Worm (Caenorhabditis elegans) whole organism, L4 larva: ENCODE measurements around the gene noa-1.

Source experiments
- F49E8.2 ChIP-seq: sonication (generic microtip); optimal IDR thresholded peaks from 2 replicates; lab custom pipeline; 2016; ENCODE audit warnings: missing compliant biosample characterization, mild to moderate bottlenecking, missing genetic modification characterization, borderline replicate concordance
- R02D3.7 ChIP-seq: fragments of 150-350 bp; sonication (generic microtip); optimal IDR thresholded peaks from 3 replicates; lab custom pipeline; 2014; ENCODE audit warnings: missing biosample characterization, missing genetic modification characterization
- Y48G9A.11 ChIP-seq: fragments of 200-800 bp; sonication (Bioruptor generic); IDR thresholded peaks from 2 replicates; pipeline ENCODE4 v1.3.6; 2022; ENCODE audit warnings: missing genetic modification reagents, missing genetic modification characterization, missing compliant biosample characterization
- Y5F2A.4 ChIP-seq: fragments of 200-800 bp; sonication (Bioruptor generic); optimal IDR thresholded peaks from 2 replicates; lab custom pipeline; 2018; ENCODE audit warnings: mild to moderate bottlenecking, missing genetic modification characterization, missing compliant biosample characterization
- aha-1 ChIP-seq: fragments of 150-350 bp; peaks from one replicate; lab custom pipeline; 2014; ENCODE audit warnings: missing biosample characterization, missing genetic modification characterization
- ama-1 ChIP-seq: fragments of 150-350 bp; optimal IDR thresholded peaks from 2 replicates; lab custom pipeline; 2014; ENCODE audit warnings: inconsistent platforms, mixed read lengths
- arid-1 ChIP-seq: fragments of 200-800 bp; sonication (Bioruptor generic); conservative IDR thresholded peaks from 2 replicates; pipeline ENCODE4 v1.3.6; 2022; ENCODE audit warnings: missing genetic modification reagents, missing genetic modification characterization, missing compliant biosample characterization
- ceh-20 ChIP-seq: fragments of 200-800 bp; sonication (Bioruptor generic); IDR thresholded peaks from 2 replicates; pipeline ENCODE4 v1.3.6; 2022; ENCODE audit warnings: missing genetic modification reagents, missing genetic modification characterization, missing compliant biosample characterization
- ceh-44 ChIP-seq: fragments of 200-800 bp; sonication (Bioruptor generic); IDR thresholded peaks from 2 replicates; pipeline ENCODE4 v1.3.6; 2022; ENCODE audit warnings: missing genetic modification reagents, missing genetic modification characterization, missing compliant biosample characterization
- cey-2 ChIP-seq: sonication (generic microtip); optimal IDR thresholded peaks from 3 replicates; lab custom pipeline; 2017; ENCODE audit warnings: missing genetic modification characterization, mild to moderate bottlenecking, missing compliant biosample characterization, antibody characterized with exemption, borderline replicate concordance; ENCODE audit not compliant: insufficient read depth
- daf-8 ChIP-seq: fragments of 200-800 bp; sonication (Bioruptor generic); IDR thresholded peaks from 2 replicates; pipeline ENCODE4 v1.3.6; 2022; ENCODE audit warnings: missing genetic modification characterization, missing compliant biosample characterization
- duxl-1 ChIP-seq: sonication (generic microtip); optimal IDR thresholded peaks from 2 replicates; lab custom pipeline; 2016; ENCODE audit warnings: mild to moderate bottlenecking, missing genetic modification characterization, moderate library complexity, missing compliant biosample characterization; ENCODE audit not compliant: poor library complexity
- egl-27 ChIP-seq: sonication (generic microtip); optimal IDR thresholded peaks from 3 replicates; lab custom pipeline; 2017; ENCODE audit warnings: missing biosample characterization, missing genetic modification reagents, missing genetic modification characterization
- egl-43 ChIP-seq: fragments of 200-800 bp; sonication (Bioruptor generic); IDR thresholded peaks from 2 replicates; pipeline ENCODE4 v1.3.6; 2022; ENCODE audit warnings: missing genetic modification reagents, missing genetic modification characterization, missing compliant biosample characterization
- fkh-10 ChIP-seq: fragments of 150-350 bp; optimal IDR thresholded peaks from 2 replicates; lab custom pipeline; 2014; ENCODE audit warnings: missing biosample characterization, missing genetic modification reagents, missing genetic modification characterization
- gei-8 ChIP-seq: fragments of 200-800 bp; sonication (Bioruptor generic); optimal IDR thresholded peaks from 2 replicates; lab custom pipeline; 2018; ENCODE audit warnings: mild to moderate bottlenecking, missing genetic modification characterization, missing compliant biosample characterization
- hmg-1.1 ChIP-seq: fragments of 200-800 bp; sonication (Bioruptor generic); IDR thresholded peaks from 2 replicates; pipeline ENCODE4 v1.3.6; 2022; ENCODE audit warnings: missing genetic modification reagents, missing genetic modification characterization, missing compliant biosample characterization
- lim-7 ChIP-seq: fragments of 200-800 bp; sonication (Bioruptor generic); IDR thresholded peaks from 2 replicates; pipeline ENCODE4 v1.3.6; 2022; ENCODE audit warnings: missing genetic modification characterization, missing compliant biosample characterization
- lin-29 ChIP-seq: fragments of 200-800 bp; sonication (Bioruptor generic); IDR thresholded peaks from 2 replicates; pipeline ENCODE4 v1.3.6; 2022; ENCODE audit warnings: missing genetic modification reagents, missing genetic modification characterization, missing compliant biosample characterization
- lin-38 ChIP-seq: fragments of 200-800 bp; sonication (Bioruptor generic); IDR thresholded peaks from 2 replicates; pipeline ENCODE4 v1.3.6; 2022; ENCODE audit warnings: missing genetic modification reagents, missing genetic modification characterization, missing compliant biosample characterization
- lsy-2 ChIP-seq, 2 experiments: fragments of 150-350 bp in 1 of 2; sonication (generic microtip) in 1 of 2; optimal IDR thresholded peaks; 2 replicates each; lab custom pipeline; 2014 to 2017; ENCODE audit warnings: missing biosample characterization in 2 of 2, missing genetic modification characterization in 2 of 2
- mdl-1 ChIP-seq, 2 experiments: fragments of 150-350 bp in 1 of 2; sonication (generic microtip) in 1 of 2; optimal IDR thresholded peaks; 2 replicates each; lab custom pipeline; 2014 to 2017; ENCODE audit warnings: missing biosample characterization in 2 of 2, missing genetic modification characterization in 2 of 2
- mdt-29 ChIP-seq: fragments of 200-800 bp; sonication (Bioruptor generic); IDR thresholded peaks from 2 replicates; pipeline ENCODE4 v1.3.6; 2022; ENCODE audit warnings: missing genetic modification reagents, missing genetic modification characterization, missing compliant biosample characterization
- nhr-237 ChIP-seq: sonication (generic microtip); optimal IDR thresholded peaks from 2 replicates; lab custom pipeline; 2017; ENCODE audit warnings: missing biosample characterization, missing genetic modification characterization
- nhr-25 ChIP-seq: sonication (generic microtip); optimal IDR thresholded peaks from 2 replicates; lab custom pipeline; 2017; ENCODE audit warnings: missing genetic modification characterization, mild to moderate bottlenecking, missing compliant biosample characterization, antibody characterized with exemption, moderate library complexity, borderline replicate concordance; ENCODE audit not compliant: insufficient read depth
- nhr-42 ChIP-seq: fragments of 200-800 bp; sonication (Bioruptor generic); IDR thresholded peaks from 2 replicates; pipeline ENCODE4 v1.3.6; 2022; ENCODE audit warnings: missing genetic modification characterization, missing compliant biosample characterization
- nhr-76 ChIP-seq: fragments of 150-350 bp; optimal IDR thresholded peaks from 2 replicates; lab custom pipeline; 2014; ENCODE audit warnings: missing biosample characterization, missing genetic modification characterization
- nhr-77 ChIP-seq: fragments of 150-350 bp; optimal IDR thresholded peaks from 2 replicates; lab custom pipeline; 2014; ENCODE audit warnings: missing biosample characterization, missing genetic modification characterization
- pha-4 ChIP-seq, 2 experiments: fragments of 150-350 bp in 1 of 2; fragments of 200-800 bp in 1 of 2; sonication (Bioruptor generic) in 1 of 2; IDR thresholded peaks in 1 of 2; optimal IDR thresholded peaks in 1 of 2; 2 replicates each; pipeline versions ENCODE4 v1.3.6 to Lab custom; 2014 to 2022; ENCODE audit warnings: missing genetic modification characterization in 2 of 2, missing genetic modification reagents in 2 of 2, missing biosample characterization in 1 of 2, missing compliant biosample characterization in 1 of 2
- set-16 ChIP-seq: fragments of 200-800 bp; sonication (Bioruptor generic); IDR thresholded peaks from 2 replicates; pipeline ENCODE4 v1.3.6; 2022; ENCODE audit warnings: missing genetic modification reagents, missing genetic modification characterization, missing compliant biosample characterization
- snpc-1.2 ChIP-seq: fragments of 200-800 bp; sonication (Bioruptor generic); IDR thresholded peaks from 2 replicates; pipeline ENCODE4 v1.3.6; 2022; ENCODE audit warnings: missing genetic modification reagents, missing genetic modification characterization, missing compliant biosample characterization
- snpc-4 ChIP-seq: fragments of 150-350 bp; optimal IDR thresholded peaks from 2 replicates; lab custom pipeline; 2014; ENCODE audit warnings: missing biosample characterization, missing genetic modification characterization
- spr-1 ChIP-seq: sonication (generic microtip); optimal IDR thresholded peaks from 2 replicates; lab custom pipeline; 2016; ENCODE audit warnings: mild to moderate bottlenecking, missing genetic modification characterization, missing compliant biosample characterization
- unc-130 ChIP-seq: sonication (generic microtip); optimal IDR thresholded peaks from 2 replicates; lab custom pipeline; 2016; ENCODE audit warnings: missing genetic modification reagents, missing genetic modification characterization, missing compliant biosample characterization
- unc-62 ChIP-seq, 3 experiments: fragments of 150-350 bp in 1 of 3; sonication (generic microtip); optimal IDR thresholded peaks in 2 of 3; peaks in 1 of 3; 1 replicate in 1 of 3; 2 replicates in 2 of 3; lab custom pipeline; 2014 to 2017; ENCODE audit warnings: missing biosample characterization in 3 of 3, missing genetic modification characterization in 3 of 3, missing genetic modification reagents in 3 of 3, missing genotype in 1 of 3
- vab-7 ChIP-seq: fragments of 200-800 bp; sonication (Bioruptor generic); IDR thresholded peaks from 2 replicates; pipeline ENCODE4 v1.3.6; 2022; ENCODE audit warnings: missing genetic modification reagents, missing genetic modification characterization, missing compliant biosample characterization
- zfp-3 ChIP-seq: fragments of 200-800 bp; sonication (Bioruptor generic); conservative IDR thresholded peaks from 2 replicates; pipeline ENCODE4 v1.3.6; 2022; ENCODE audit warnings: missing genetic modification reagents, missing genetic modification characterization, missing compliant biosample characterization
- zip-11 ChIP-seq: fragments of 200-800 bp; sonication (Bioruptor generic); IDR thresholded peaks from 2 replicates; pipeline ENCODE4 v1.3.6; 2022; ENCODE audit warnings: missing genetic modification characterization, missing compliant biosample characterization
- ztf-11 ChIP-seq: fragments of 150-350 bp; optimal IDR thresholded peaks from 2 replicates; lab custom pipeline; 2014; ENCODE audit warnings: missing biosample characterization, missing genetic modification characterization
- ztf-7 ChIP-seq: fragments of 150-350 bp; optimal IDR thresholded peaks from 2 replicates; lab custom pipeline; 2014; ENCODE audit warnings: missing biosample characterization, missing genetic modification characterization

Gene noa-1

ce11 chrII:13531118-13531517 lies 9.7 kb downstream of the noa-1 start, which contains the start of gene snx-14:
Gene snx-14 (minus strand): TSS chrII:13531218.
- TF ChIP-seq duxl-1 (tag; lab: Kevin White, UChicago), result no peak
- no peak for TF ChIP-seq egl-43 (GFP tag; lab: Robert Waterston, UW)
- no peak for TF ChIP-seq ztf-11
- TF ChIP-seq nhr-237 (tag; lab: Kevin White, UChicago), result no peak

ce11 chrII:13530657-13531056 lies 10.2 kb downstream of the noa-1 start:
- TF ChIP-seq snpc-1.2 (GFP tag; lab: Robert Waterston, UW) (no peak), set-16 (GFP tag; lab: Robert Waterston, UW) (peak; percentile 30; the same call in 1 of the 2 replicates), nhr-42 (peak; percentile 61; the same call in 1 of the 2 replicates), unc-62 (GFP tag; optimal IDR thresholded peaks at IDR 0.05 in 1 of 2; lab: Kevin White, UChicago) (peak in 1 of 2 experiments; percentile 79), unc-62 (tag; optimal IDR thresholded peaks at IDR 0.05; lab: Kevin White, UChicago) (no peak)

ce11 chrII:13529131-13529530 lies 11.7 kb downstream of the noa-1 start:
- TF ChIP-seq egl-27 (no peak), cey-2 (tag; lab: Kevin White, UChicago) (no peak), zip-11 (GFP tag; lab: Robert Waterston, UW) (no peak), aha-1 (tag; lab: Kevin White, UChicago) (no peak), pha-4 (GFP tag; IDR thresholded peaks at IDR 0.05; lab: Robert Waterston, UW) (no peak), pha-4 (tag; optimal IDR thresholded peaks at IDR 0.05; lab: Kevin White, UChicago) (no peak), unc-130 (GFP tag; lab: Kevin White, UChicago) (no peak), set-16 (GFP tag; lab: Robert Waterston, UW) (peak; percentile 84), Y5F2A.4 (GFP tag; lab: Kevin White, UChicago) (no peak)

ce11 chrII:13521977-13522404 lies 18.9 kb downstream of the noa-1 start:
- TF ChIP-seq nhr-25 (tag; lab: Kevin White, UChicago), result no peak
- peak; percentile 73; the same call in 1 of the 2 replicates for TF ChIP-seq mdt-29 (GFP tag; lab: Robert Waterston, UW)
- TF ChIP-seq vab-7 (GFP tag; lab: Robert Waterston, UW), result 0 out of 2 replicates have a peak, but pooled peaks have one; percentile 17
- TF ChIP-seq Y5F2A.4 (GFP tag; lab: Kevin White, UChicago), result no peak
- TF ChIP-seq ceh-20 (GFP tag; lab: Robert Waterston, UW), result no peak
- no peak for TF ChIP-seq ceh-44 (GFP tag; lab: Robert Waterston, UW)
- peak; percentile 56; the same call in 1 of the 2 replicates for TF ChIP-seq lim-7 (GFP tag; lab: Robert Waterston, UW)
- TF ChIP-seq nhr-77 (tag; lab: Kevin White, UChicago), result no peak
- TF ChIP-seq snpc-4 (tag; lab: Kevin White, UChicago), result peak; percentile 74
- peak; percentile 75 for TF ChIP-seq F49E8.2
- no peak for TF ChIP-seq lin-29 (GFP tag; lab: Robert Waterston, UW)
- no peak for TF ChIP-seq set-16 (GFP tag; lab: Robert Waterston, UW)
- TF ChIP-seq zfp-3 (GFP tag; lab: Robert Waterston, UW), result no peak
- TF ChIP-seq egl-43 (GFP tag; lab: Robert Waterston, UW), result 0 out of 2 replicates have a peak, but pooled peaks have one; percentile 5
- peak; percentile 58; the same call in 1 of the 2 replicates for TF ChIP-seq Y48G9A.11
- peak; percentile 13 for TF ChIP-seq aha-1 (tag; lab: Kevin White, UChicago)
- no peak for TF ChIP-seq ztf-7 (tag; lab: Kevin White, UChicago)
- no peak for TF ChIP-seq arid-1
- TF ChIP-seq ama-1 (lab: Kevin White, UChicago), result peak; percentile 90
- peak; percentile 32; the same call in 1 of the 2 replicates for TF ChIP-seq hmg-1.1 (GFP tag; lab: Robert Waterston, UW)
- TF ChIP-seq lsy-2 (tag; optimal IDR thresholded peaks at IDR 0.05; lab: Kevin White, UChicago), result no peak
- TF ChIP-seq unc-130 (GFP tag; lab: Kevin White, UChicago), result peak; percentile 78
- no peak for TF ChIP-seq fkh-10
- TF ChIP-seq spr-1 (tag; lab: Kevin White, UChicago), result peak; percentile 33
- no peak for TF ChIP-seq pha-4 (GFP tag; IDR thresholded peaks at IDR 0.05; lab: Robert Waterston, UW)
- no peak for TF ChIP-seq pha-4 (tag; optimal IDR thresholded peaks at IDR 0.05; lab: Kevin White, UChicago)
- no peak for TF ChIP-seq nhr-76 (tag; lab: Kevin White, UChicago)
- no peak for TF ChIP-seq R02D3.7 (tag; lab: Kevin White, UChicago)
- no peak for TF ChIP-seq gei-8
- no peak for TF ChIP-seq daf-8 (GFP tag; lab: Robert Waterston, UW)
- peak; percentile 20; the same call in 1 of the 2 replicates for TF ChIP-seq snpc-1.2 (GFP tag; lab: Robert Waterston, UW)
- peak; percentile 28 for TF ChIP-seq duxl-1 (tag; lab: Kevin White, UChicago)
- peak; percentile 55 for TF ChIP-seq lin-38 (GFP tag; lab: Robert Waterston, UW)
- no peak for TF ChIP-seq mdl-1 (tag; optimal IDR thresholded peaks at IDR 0.05; lab: Kevin White, UChicago)
